Worm (Caenorhabditis elegans): ENCODE data around the gene F56D6.19.

The F56D6.19 gene

DNA sequence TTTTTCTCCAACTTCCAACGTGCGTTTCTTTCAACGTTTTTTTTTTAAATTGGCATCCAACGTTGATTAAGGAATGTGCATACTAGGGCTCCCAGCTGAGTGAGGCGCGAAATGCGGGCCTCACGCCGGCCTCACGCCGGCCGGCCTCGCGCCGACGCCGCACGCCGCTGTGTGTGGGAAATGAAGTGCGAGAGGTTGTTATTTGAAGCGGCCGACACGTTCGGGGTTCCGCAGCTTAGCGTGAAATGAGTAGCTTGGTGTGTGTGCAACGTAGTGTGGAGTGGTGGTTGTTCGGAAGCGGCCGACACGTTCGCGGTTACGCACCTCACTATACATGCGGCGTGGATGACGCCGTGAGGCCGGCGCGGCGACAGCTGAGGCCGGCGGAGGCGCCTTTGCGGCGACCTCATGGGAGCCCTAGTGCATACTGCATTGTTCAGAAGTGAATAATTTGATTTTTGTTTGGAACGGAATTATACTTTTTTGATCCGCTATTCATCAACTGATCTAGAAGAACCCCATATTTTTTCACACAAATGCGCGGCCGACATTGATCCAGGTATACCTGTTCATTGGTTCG, 32.9 kb downstream of the F56D6.19 start:
- 0 out of 2 replicates have a peak, but pooled peaks have one; percentile 32 for TF ChIP-seq scrt-1 (GFP tag; IDR thresholded peaks at IDR 0.05)

DNA sequence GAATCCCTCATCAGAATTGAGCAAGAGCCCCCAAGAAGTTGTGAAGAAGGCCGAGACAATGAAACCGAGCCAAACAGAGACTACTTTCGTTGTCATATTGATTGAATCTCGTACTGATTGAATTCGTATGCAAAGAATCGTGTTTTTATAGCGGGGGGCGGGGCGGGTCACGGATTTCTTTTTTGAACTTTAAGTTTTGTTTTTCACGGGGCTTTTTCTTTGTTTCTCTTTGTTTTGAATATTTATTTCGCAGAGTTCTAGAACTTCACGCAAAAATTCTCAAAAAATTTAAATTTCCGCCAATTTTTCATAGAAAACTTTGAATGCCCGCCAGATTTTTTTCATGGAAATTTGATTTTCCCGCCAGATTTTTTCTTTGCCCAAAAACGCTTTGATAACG, 41.5 kb downstream of the F56D6.19 start, which contains the start of gene clec-73:
TSS of gene clec-73 (minus strand) at position 101 of the 400 bp plus-strand sequence.
- TF ChIP-seq B0310.2 (tag; optimal IDR thresholded peaks at IDR 0.05) (no peak), sea-1 (GFP tag; conservative IDR thresholded peaks at IDR 0.05) (no peak), tbx-11 (GFP tag; IDR thresholded peaks at IDR 0.05) (no peak), tra-4 (tag; optimal IDR thresholded peaks at IDR 0.05) (no peak), aly-1 (tag; optimal IDR thresholded peaks at IDR 0.05) (no peak), ceh-36 (tag; optimal IDR thresholded peaks at IDR 0.05) (no peak), ets-7 (tag; optimal IDR thresholded peaks at IDR 0.05) (no peak), ceh-13 (GFP tag; optimal IDR thresholded peaks at IDR 0.05) (no peak), flt-1 (GFP tag; IDR thresholded peaks at IDR 0.05) (no peak)

DNA sequence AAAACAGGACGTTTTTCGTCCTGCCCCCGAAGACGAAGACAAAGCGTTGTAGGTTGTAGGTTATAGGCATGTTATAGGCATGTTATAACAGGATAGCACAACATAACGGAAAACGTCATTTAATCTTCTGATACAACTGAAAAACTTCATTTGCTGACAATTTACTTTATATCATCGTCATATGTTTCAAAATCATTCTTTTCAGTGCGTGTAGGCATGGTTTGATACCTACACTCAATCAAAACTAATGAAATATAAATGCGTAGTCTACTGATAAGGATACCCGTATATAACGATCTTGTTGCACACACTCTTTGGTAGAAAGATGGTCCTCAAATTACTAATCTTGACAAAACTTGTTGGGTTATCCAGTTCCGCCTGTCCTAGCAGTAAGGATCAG, 42.1 kb downstream of the F56D6.19 start, which contains the start of gene clec-74:
TSS of gene clec-74 (plus strand) at position 301 of the 400 bp plus-strand sequence.
- TF ChIP-seq pes-1 (GFP tag; IDR thresholded peaks at IDR 0.05): no peak
- TF ChIP-seq ceh-13 (GFP tag; optimal IDR thresholded peaks at IDR 0.05): no peak
- TF ChIP-seq aly-1 (tag; optimal IDR thresholded peaks at IDR 0.05): no peak
- TF ChIP-seq tbx-11 (GFP tag; IDR thresholded peaks at IDR 0.05): no peak
- TF ChIP-seq F13C5.2 (tag; optimal IDR thresholded peaks at IDR 0.05): no peak
- TF ChIP-seq scrt-1 (GFP tag; IDR thresholded peaks at IDR 0.05): no peak
- TF ChIP-seq sea-1 (GFP tag; conservative IDR thresholded peaks at IDR 0.05): no peak
- TF ChIP-seq hmbx-1 (tag; optimal IDR thresholded peaks at IDR 0.05): no peak
- no peak for TF ChIP-seq tra-4 (tag; optimal IDR thresholded peaks at IDR 0.05)
- TF ChIP-seq ets-7 (tag; optimal IDR thresholded peaks at IDR 0.05): no peak
- TF ChIP-seq tbx-37 (GFP tag; conservative IDR thresholded peaks at IDR 0.05): no peak
- no peak for TF ChIP-seq flt-1 (GFP tag; IDR thresholded peaks at IDR 0.05)
- TF ChIP-seq ama-1 (optimal IDR thresholded peaks at IDR 0.05): no peak
- TF ChIP-seq hmg-4 (GFP tag; optimal IDR thresholded peaks at IDR 0.05): no peak
- TF ChIP-seq ceh-36 (tag; optimal IDR thresholded peaks at IDR 0.05): no peak
- TF ChIP-seq B0310.2 (tag; optimal IDR thresholded peaks at IDR 0.05): no peak

DNA sequence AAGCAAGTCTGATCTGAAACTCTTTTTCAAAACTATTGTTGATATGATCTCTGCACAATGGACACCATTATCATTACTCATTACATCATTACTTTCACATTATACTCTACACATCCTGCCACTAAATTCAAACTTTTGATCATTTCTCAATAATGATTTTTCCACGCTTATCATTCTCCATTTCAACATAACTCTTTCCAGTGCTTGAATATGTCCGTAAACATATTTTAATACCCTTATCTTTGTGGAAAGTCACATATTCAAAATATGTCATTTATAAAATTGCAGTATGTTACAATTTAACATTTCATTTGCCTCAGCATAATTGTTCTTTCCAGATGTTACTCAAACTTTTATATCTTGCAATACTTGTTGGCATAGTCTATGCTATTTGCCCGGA, 45.8 kb downstream of the F56D6.19 start, which contains the start of gene clec-75:
TSS of gene clec-75 (plus strand) at position 339 of the 400 bp plus-strand sequence.
- no peak for TF ChIP-seq hmbx-1 (tag; optimal IDR thresholded peaks at IDR 0.05)
- TF ChIP-seq hmg-4 (GFP tag; optimal IDR thresholded peaks at IDR 0.05): no peak
- no peak for TF ChIP-seq tbx-37 (GFP tag; conservative IDR thresholded peaks at IDR 0.05)
- no peak for TF ChIP-seq scrt-1 (GFP tag; IDR thresholded peaks at IDR 0.05)
- no peak for TF ChIP-seq F13C5.2 (tag; optimal IDR thresholded peaks at IDR 0.05)
- no peak for TF ChIP-seq pes-1 (GFP tag; IDR thresholded peaks at IDR 0.05)
- no peak for TF ChIP-seq aly-1 (tag; optimal IDR thresholded peaks at IDR 0.05)
- no peak for TF ChIP-seq tra-4 (tag; optimal IDR thresholded peaks at IDR 0.05)
- no peak for TF ChIP-seq tbx-11 (GFP tag; IDR thresholded peaks at IDR 0.05)
- no peak for TF ChIP-seq B0310.2 (tag; optimal IDR thresholded peaks at IDR 0.05)
- TF ChIP-seq ceh-13 (GFP tag; optimal IDR thresholded peaks at IDR 0.05): no peak
- no peak for TF ChIP-seq hnd-1 (tag; optimal IDR thresholded peaks at IDR 0.05)
- TF ChIP-seq ama-1 (optimal IDR thresholded peaks at IDR 0.05): no peak
- no peak for TF ChIP-seq sea-1 (GFP tag; conservative IDR thresholded peaks at IDR 0.05)
- no peak for TF ChIP-seq ets-7 (tag; optimal IDR thresholded peaks at IDR 0.05)
- TF ChIP-seq flt-1 (GFP tag; IDR thresholded peaks at IDR 0.05): no peak
- TF ChIP-seq ceh-36 (tag; optimal IDR thresholded peaks at IDR 0.05): no peak

DNA sequence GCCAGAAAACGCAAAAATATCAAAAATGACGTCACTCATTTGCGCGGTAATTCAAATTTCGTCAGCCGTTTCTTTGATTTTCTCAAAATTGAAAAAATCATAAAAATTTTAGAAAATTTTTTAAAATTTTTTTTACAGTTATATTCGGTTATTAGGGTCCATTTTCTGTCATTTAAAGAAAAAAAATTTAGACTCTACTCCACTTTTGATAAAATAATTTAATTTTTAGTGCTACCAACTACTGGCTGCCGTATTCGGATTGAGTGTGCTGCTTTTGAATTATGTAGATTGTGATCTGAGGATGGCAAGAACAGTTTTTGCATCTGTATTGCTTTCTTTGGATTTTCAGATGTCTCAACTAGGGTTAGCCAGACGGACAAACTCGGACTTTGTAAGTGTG, 48.0 kb downstream of the F56D6.19 start, which contains the start of gene Y46C8AM.1:
TSS of gene Y46C8AM.1 (plus strand) at position 301 of the 400 bp plus-strand sequence.
- TF ChIP-seq pes-1 (GFP tag; IDR thresholded peaks at IDR 0.05) (no peak), tbx-11 (GFP tag; IDR thresholded peaks at IDR 0.05) (no peak), ets-7 (tag; optimal IDR thresholded peaks at IDR 0.05) (no peak), hmg-4 (GFP tag; optimal IDR thresholded peaks at IDR 0.05) (no peak), ceh-13 (GFP tag; optimal IDR thresholded peaks at IDR 0.05) (no peak), ama-1 (optimal IDR thresholded peaks at IDR 0.05) (no peak), sea-1 (GFP tag; conservative IDR thresholded peaks at IDR 0.05) (no peak), hmbx-1 (tag; optimal IDR thresholded peaks at IDR 0.05) (no peak), scrt-1 (GFP tag; IDR thresholded peaks at IDR 0.05) (no peak), ceh-36 (tag; optimal IDR thresholded peaks at IDR 0.05) (no peak), F13C5.2 (tag; optimal IDR thresholded peaks at IDR 0.05) (no peak), tra-4 (tag; optimal IDR thresholded peaks at IDR 0.05) (no peak), tbx-37 (GFP tag; conservative IDR thresholded peaks at IDR 0.05) (no peak), hnd-1 (tag; optimal IDR thresholded peaks at IDR 0.05) (no peak)

DNA sequence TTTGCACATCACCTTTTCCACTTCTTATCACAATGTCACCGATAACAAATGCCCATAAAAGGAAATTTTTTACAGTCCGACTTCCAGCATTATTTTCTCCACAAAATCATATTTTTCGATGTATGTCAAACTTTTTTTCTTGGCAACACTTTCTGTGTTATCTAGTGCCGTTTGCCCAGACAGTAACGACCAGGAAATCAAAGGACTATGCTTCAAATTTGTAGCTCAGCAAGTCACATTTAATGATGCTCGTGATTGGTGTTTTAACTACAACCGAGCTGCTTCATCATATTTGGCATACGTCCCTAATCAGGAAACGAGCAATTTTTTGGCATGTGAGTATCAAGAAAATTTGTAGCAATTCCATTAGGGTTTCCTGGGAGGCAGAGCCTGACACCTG, 48.9 kb downstream of the F56D6.19 start:
- no peak for TF ChIP-seq flt-1 (GFP tag; IDR thresholded peaks at IDR 0.05)
- TF ChIP-seq ets-7 (tag; optimal IDR thresholded peaks at IDR 0.05): no peak
- no peak for TF ChIP-seq ceh-13 (GFP tag; optimal IDR thresholded peaks at IDR 0.05)
- TF ChIP-seq hmbx-1 (tag; optimal IDR thresholded peaks at IDR 0.05): no peak
- no peak for TF ChIP-seq hmg-4 (GFP tag; optimal IDR thresholded peaks at IDR 0.05)
- TF ChIP-seq sea-1 (GFP tag; conservative IDR thresholded peaks at IDR 0.05): no peak
- TF ChIP-seq pes-1 (GFP tag; IDR thresholded peaks at IDR 0.05): no peak
- no peak for TF ChIP-seq F13C5.2 (tag; optimal IDR thresholded peaks at IDR 0.05)
- TF ChIP-seq tra-4 (tag; optimal IDR thresholded peaks at IDR 0.05): no peak
- TF ChIP-seq B0310.2 (tag; optimal IDR thresholded peaks at IDR 0.05): no peak
- no peak for TF ChIP-seq ama-1 (optimal IDR thresholded peaks at IDR 0.05)
- no peak for TF ChIP-seq aly-1 (tag; optimal IDR thresholded peaks at IDR 0.05)
